Fruit fly (Drosophila melanogaster): ENCODE results near the gene CG11857.

The CG11857 gene

dm6 chr3R:25265589-25266201 is 7.0 kb downstream of the CG11857 start, which contains the start of the genes GlnRS and RIOK2:
Gene GlnRS (minus strand): TSS chr3R:25265721.
Gene RIOK2 (plus strand): TSS chr3R:25265844.
- peak; percentile 71 for TF ChIP-seq nmo (GFP tag; optimal IDR thresholded peaks at IDR 0.05)
- no peak for TF ChIP-seq jing (GFP tag; optimal IDR thresholded peaks at IDR 0.05)
- peak; percentile 8; the same call in 1 of the 2 replicates for TF ChIP-seq vvl (GFP tag; IDR thresholded peaks at IDR 0.05)
- TF ChIP-seq HmgZ (tag; optimal IDR thresholded peaks at IDR 0.05), result peak; percentile 86
- TF ChIP-seq CG15696 (tag; optimal IDR thresholded peaks at IDR 0.05), result no peak
- peak; percentile 10 for TF ChIP-seq Neu2 (GFP tag; optimal IDR thresholded peaks at IDR 0.05; ENCODE audit: borderline replicate concordance)
- TF ChIP-seq Trl (optimal IDR thresholded peaks at IDR 0.05), result no peak
- TF ChIP-seq Trl (GFP tag; optimal IDR thresholded peaks at IDR 0.05), result no peak
- peak; percentile 99 for TF ChIP-seq CG13287 (GFP tag; IDR thresholded peaks at IDR 0.05; ENCODE audit: partially characterized antibody)
- TF ChIP-seq Eip74EF (GFP tag; optimal IDR thresholded peaks at IDR 0.05), result peak in 1 of 2 experiments; percentile 59
- peak; percentile 39 for TF ChIP-seq CG7271 (tag; optimal IDR thresholded peaks at IDR 0.05)
- TF ChIP-seq Ets97D (GFP tag; optimal IDR thresholded peaks at IDR 0.05), result peak; percentile 85
- peak; percentile 85; the same call in 2 of the 3 replicates for TF ChIP-seq CG34422 (GFP tag; IDR thresholded peaks at IDR 0.05)
- TF ChIP-seq Xbp1 (GFP tag; optimal IDR thresholded peaks at IDR 0.05), result peak; percentile 20
- TF ChIP-seq corto (GFP tag; optimal IDR thresholded peaks at IDR 0.05), result no peak
- TF ChIP-seq Ssrp (tag; optimal IDR thresholded peaks at IDR 0.05), result no peak
- TF ChIP-seq Sin3A (optimal IDR thresholded peaks at IDR 0.05), result peak; percentile 78
- TF ChIP-seq wek (GFP tag; optimal IDR thresholded peaks at IDR 0.05), result peak; percentile 11
- peak; percentile 91 for TF ChIP-seq CG42726 (GFP tag; IDR thresholded peaks at IDR 0.05; ENCODE audit: partially characterized antibody)
- peak; percentile 75; the same call in 1 of the 2 replicates for TF ChIP-seq nerfin-2 (GFP tag; IDR thresholded peaks at IDR 0.05; ENCODE audit: partially characterized antibody)
- TF ChIP-seq grn (GFP tag; optimal IDR thresholded peaks at IDR 0.05), result peak; percentile 7
- TF ChIP-seq CG17912 (GFP tag; optimal IDR thresholded peaks at IDR 0.05), result peak; percentile 54
- no peak for TF ChIP-seq CG1602 (GFP tag; optimal IDR thresholded peaks at IDR 0.05)
- no peak for TF ChIP-seq Hmx (GFP tag; optimal IDR thresholded peaks at IDR 0.05)
- peak; percentile 97 for TF ChIP-seq BEAF-32 (GFP tag; optimal IDR thresholded peaks at IDR 0.05)
- peak; percentile 64 for TF ChIP-seq CG12659 (GFP tag; optimal IDR thresholded peaks at IDR 0.05)
- peak; percentile 35 for TF ChIP-seq Hsf (GFP tag; optimal IDR thresholded peaks at IDR 0.05)
- TF ChIP-seq pnt (GFP tag; optimal IDR thresholded peaks at IDR 0.05), result no peak
- no peak for TF ChIP-seq CG14014 (GFP tag; IDR thresholded peaks at IDR 0.05)
- peak; percentile 94 for TF ChIP-seq inv (GFP tag; IDR thresholded peaks at IDR 0.05; ENCODE audit: partially characterized antibody)
- TF ChIP-seq Drgx (GFP tag; IDR thresholded peaks at IDR 0.05), result no peak
- peak; percentile 97 for TF ChIP-seq CG6791 (GFP tag; IDR thresholded peaks at IDR 0.05; ENCODE audit: partially characterized antibody)
- peak; percentile 98 for TF ChIP-seq MBD-R2 (GFP tag; IDR thresholded peaks at IDR 0.05)
- peak; percentile 59 for TF ChIP-seq CG17829 (tag; optimal IDR thresholded peaks at IDR 0.05)
- peak; percentile 6 for TF ChIP-seq CG30403 (GFP tag; optimal IDR thresholded peaks at IDR 0.05)
- no peak for TF ChIP-seq Elba2 (GFP tag; optimal IDR thresholded peaks at IDR 0.05)
- peak; percentile 37 for TF ChIP-seq lilli (GFP tag; optimal IDR thresholded peaks at IDR 0.05)
- peak; percentile 50 for TF ChIP-seq HmgD (GFP tag; optimal IDR thresholded peaks at IDR 0.05)
- peak; percentile 56 for TF ChIP-seq sug (tag; optimal IDR thresholded peaks at IDR 0.05)
- TF ChIP-seq Dbx (GFP tag; IDR thresholded peaks at IDR 0.05), result peak; percentile 60; the same call in 2 of the 3 replicates
- peak; percentile 97 for TF ChIP-seq hbn (GFP tag; IDR thresholded peaks at IDR 0.05; ENCODE audit: partially characterized antibody)
- peak; percentile 85 for TF ChIP-seq CG14860 (GFP tag; IDR thresholded peaks at IDR 0.05; ENCODE audit: partially characterized antibody)
- peak; percentile 95 for TF ChIP-seq knrl (GFP tag; IDR thresholded peaks at IDR 0.05; ENCODE audit: partially characterized antibody)
- TF ChIP-seq CkIIα-i1 (GFP tag; IDR thresholded peaks at IDR 0.05), result no peak
- TF ChIP-seq mirr (GFP tag; optimal IDR thresholded peaks at IDR 0.05), result peak; percentile 6
- peak; percentile 11 for TF ChIP-seq CrebB (tag; optimal IDR thresholded peaks at IDR 0.05)
- no peak for TF ChIP-seq hth (optimal IDR thresholded peaks at IDR 0.05)
- TF ChIP-seq Chrac-16 (GFP tag; optimal IDR thresholded peaks at IDR 0.05), result no peak
- TF ChIP-seq scrt (GFP tag; optimal IDR thresholded peaks at IDR 0.05), result peak; percentile 95
